Worm (Caenorhabditis elegans): Measurements from ENCODE around the gene smvt-1.

The smvt-1 gene

ce11 chrX:2580524-2580981, 31.8 kb upstream of the smvt-1 start, which contains the start of gene H01M10.1:
Gene H01M10.1 (minus strand): TSS chrX:2580574.
- TF ChIP-seq lin-35 (GFP tag; optimal IDR thresholded peaks at IDR 0.05) = peak in 1 of 2 experiments; percentile 26
- TF ChIP-seq mdl-1 (tag; optimal IDR thresholded peaks at IDR 0.05) = peak in 1 of 2 experiments; percentile 4
- peak; percentile 94 for TF ChIP-seq elt-2 (tag; optimal IDR thresholded peaks at IDR 0.05)
- peak; percentile 31 for TF ChIP-seq nhr-20 (tag; optimal IDR thresholded peaks at IDR 0.05)
- peak; percentile 34 for TF ChIP-seq nhr-71 (tag; optimal IDR thresholded peaks at IDR 0.05)
- TF ChIP-seq lin-14 (GFP tag; optimal IDR thresholded peaks at IDR 0.05) = peak; percentile 9
- no peak for TF ChIP-seq C04F5.9 (tag; optimal IDR thresholded peaks at IDR 0.05)
- peak; percentile 20 for TF ChIP-seq pqm-1 (tag; optimal IDR thresholded peaks at IDR 0.05)
- peak in 1 of 2 experiments; percentile 5 for TF ChIP-seq lsy-2 (tag; optimal IDR thresholded peaks at IDR 0.05)
- no peak for TF ChIP-seq ceh-8 (GFP tag; optimal IDR thresholded peaks at IDR 0.05)
- no peak for TF ChIP-seq C16A3.4 (tag; optimal IDR thresholded peaks at IDR 0.05)

ce11 chrX:2577442-2577841, 28.7 kb upstream of the smvt-1 start, which contains the start of gene ttr-42:
Gene ttr-42 (plus strand): TSS chrX:2577742.
- TF ChIP-seq fkh-10 (GFP tag; optimal IDR thresholded peaks at IDR 0.05) = no peak
- no peak for TF ChIP-seq ets-5 (GFP tag; IDR thresholded peaks at IDR 0.05)
- TF ChIP-seq lin-35 (GFP tag; optimal IDR thresholded peaks at IDR 0.05) = no peak
- TF ChIP-seq nhr-28 (tag; optimal IDR thresholded peaks at IDR 0.05) = no peak
- no peak for TF ChIP-seq ceh-88 (GFP tag; IDR thresholded peaks at IDR 0.05)
- TF ChIP-seq aly-2 (tag; optimal IDR thresholded peaks at IDR 0.05) = no peak
- TF ChIP-seq lin-39 (tag; optimal IDR thresholded peaks at IDR 0.05) = no peak

ce11 chrX:2572646-2573149, 23.9 kb upstream of the smvt-1 start, which contains the start of the genes ccd-5 and F52H2.1:
Gene ccd-5 (minus strand): TSS chrX:2572653.
Gene F52H2.1 (plus strand): TSS chrX:2573099.
- no peak for TF ChIP-seq ama-1 (optimal IDR thresholded peaks at IDR 0.05)
- no peak for TF ChIP-seq nhr-76 (tag; optimal IDR thresholded peaks at IDR 0.05)
- TF ChIP-seq lin-14 (GFP tag; optimal IDR thresholded peaks at IDR 0.05) = peak; percentile 71
- TF ChIP-seq rnt-1 (tag; optimal IDR thresholded peaks at IDR 0.05) = peak; percentile 52
- peak; percentile 78 for TF ChIP-seq skn-1 (tag; optimal IDR thresholded peaks at IDR 0.05)
- peak in 1 of 2 experiments; percentile 33 for TF ChIP-seq lsy-2 (tag; optimal IDR thresholded peaks at IDR 0.05)
- peak; percentile 25 for TF ChIP-seq nhr-47 (tag; optimal IDR thresholded peaks at IDR 0.05)
- TF ChIP-seq nhr-20 (tag; optimal IDR thresholded peaks at IDR 0.05) = no peak
- peak; percentile 56 for TF ChIP-seq fkh-8 (tag; optimal IDR thresholded peaks at IDR 0.05)
- peak; percentile 20 for TF ChIP-seq snu-23 (GFP tag; optimal IDR thresholded peaks at IDR 0.05)
- no peak for TF ChIP-seq vab-15 (tag; optimal IDR thresholded peaks at IDR 0.05)
- TF ChIP-seq nhr-71 (tag; optimal IDR thresholded peaks at IDR 0.05) = peak; percentile 14
- peak in 1 of 3 experiments; percentile 53 for TF ChIP-seq ceh-82 (tag; optimal IDR thresholded peaks at IDR 0.05)
- TF ChIP-seq unc-62 (GFP tag; optimal IDR thresholded peaks at IDR 0.05) = no peak

- peak; percentile 35 for TF ChIP-seq nhr-71 (tag; optimal IDR thresholded peaks at IDR 0.05)
- TF ChIP-seq lsy-2 (tag; optimal IDR thresholded peaks at IDR 0.05) = no peak
- peak; percentile 48 for TF ChIP-seq nhr-85 (tag)
- peak; percentile 42 for TF ChIP-seq pqm-1 (tag; optimal IDR thresholded peaks at IDR 0.05)
- peak; percentile 14 for TF ChIP-seq unc-130 (tag; optimal IDR thresholded peaks at IDR 0.05)
- peak; percentile 62 for TF ChIP-seq nhr-20 (tag; optimal IDR thresholded peaks at IDR 0.05)
- no peak for TF ChIP-seq zag-1 (tag; optimal IDR thresholded peaks at IDR 0.05)
- peak; percentile 91 for TF ChIP-seq elt-2 (tag; optimal IDR thresholded peaks at IDR 0.05)
- TF ChIP-seq rnt-1 (tag; optimal IDR thresholded peaks at IDR 0.05) = no peak
- peak in 1 of 2 experiments; percentile 30 for TF ChIP-seq lin-35 (GFP tag; optimal IDR thresholded peaks at IDR 0.05)
- no peak for TF ChIP-seq C34B4.2 (tag; optimal IDR thresholded peaks at IDR 0.05)
- TF ChIP-seq snu-23 (GFP tag; optimal IDR thresholded peaks at IDR 0.05) = peak; percentile 15
- TF ChIP-seq nhr-90 (tag; optimal IDR thresholded peaks at IDR 0.05; ENCODE audit: poor library complexity) = peak; percentile 18
- TF ChIP-seq nhr-11 (tag; optimal IDR thresholded peaks at IDR 0.05) = no peak
- TF ChIP-seq lin-14 (GFP tag; optimal IDR thresholded peaks at IDR 0.05) = peak; percentile 60
- TF ChIP-seq sup-37 (GFP tag; optimal IDR thresholded peaks at IDR 0.05) = no peak
Observed at ce11 chrX:2569040-2569439, 20.3 kb upstream of the smvt-1 start.

Data from whole organism, L1 larva.